Fruit fly (Drosophila melanogaster): Measurements from ENCODE around the gene ogre.

ogre gene

DNA sequence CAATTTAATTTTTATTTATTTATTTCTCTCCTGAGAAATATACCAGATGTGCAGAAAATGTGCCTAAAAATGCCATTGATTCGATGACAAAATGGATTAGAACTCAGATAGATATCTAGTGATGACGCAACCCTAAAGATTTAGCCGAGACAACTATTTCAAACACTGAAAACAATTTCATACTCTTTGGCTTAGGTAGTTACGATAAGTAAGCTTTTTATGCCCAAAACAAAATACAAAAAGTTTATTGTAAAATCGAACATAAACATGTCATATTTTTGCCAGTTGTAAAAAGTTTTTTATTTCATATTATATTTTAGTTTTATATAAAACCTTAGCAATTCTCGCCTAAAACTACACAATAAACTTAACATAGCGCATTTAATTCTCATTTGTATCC is 17.8 kb downstream of the ogre start, which contains the start of gene CG3040 (continued):
- no peak for TF ChIP-seq CG6808 (GFP tag; optimal IDR thresholded peaks at IDR 0.05)
- no peak for TF ChIP-seq Gug (GFP tag; IDR thresholded peaks at IDR 0.05)
- TF ChIP-seq CG10669 (GFP tag; optimal IDR thresholded peaks at IDR 0.05), result peak; percentile 22
- TF ChIP-seq fd59A (GFP tag; optimal IDR thresholded peaks at IDR 0.05), result no peak
- TF ChIP-seq CG8632 (GFP tag; optimal IDR thresholded peaks at IDR 0.05), result no peak
- TF ChIP-seq achi (GFP tag; optimal IDR thresholded peaks at IDR 0.05), result peak; percentile 1
- TF ChIP-seq spab (GFP tag; optimal IDR thresholded peaks at IDR 0.05), result no peak
- no peak for TF ChIP-seq CG8319 (GFP tag; optimal IDR thresholded peaks at IDR 0.05)
- no peak for TF ChIP-seq Eip75B (GFP tag; optimal IDR thresholded peaks at IDR 0.05)
- TF ChIP-seq CG8119 (GFP tag; IDR thresholded peaks at IDR 0.05), result peak; percentile 29; the same call in 2 of the 3 replicates
- TF ChIP-seq dac (GFP tag; optimal IDR thresholded peaks at IDR 0.05), result no peak
- TF ChIP-seq CG15336 (GFP tag; IDR thresholded peaks at IDR 0.05), result peak; percentile 51
- TF ChIP-seq Hr39 (GFP tag; optimal IDR thresholded peaks at IDR 0.05), result peak; percentile 2
- peak; percentile 35 for TF ChIP-seq CG3919 (GFP tag; optimal IDR thresholded peaks at IDR 0.05)
- no peak for TF ChIP-seq CG16779 (tag; optimal IDR thresholded peaks at IDR 0.05)
- TF ChIP-seq cyc (GFP tag; optimal IDR thresholded peaks at IDR 0.05), result peak; percentile 13
- no peak for TF ChIP-seq CG34406 (GFP tag; optimal IDR thresholded peaks at IDR 0.05)
- TF ChIP-seq Sox15 (GFP tag; optimal IDR thresholded peaks at IDR 0.05), result no peak
- peak; percentile 13 for TF ChIP-seq Hr4 (GFP tag; optimal IDR thresholded peaks at IDR 0.05)
- no peak for TF ChIP-seq Sox102F (GFP tag; optimal IDR thresholded peaks at IDR 0.05)
- no peak for TF ChIP-seq Met (GFP tag; optimal IDR thresholded peaks at IDR 0.05)
- peak; percentile 67; the same call in 2 of the 3 replicates for TF ChIP-seq eg (GFP tag; IDR thresholded peaks at IDR 0.05)
- no peak for TF ChIP-seq CG4318 (GFP tag; optimal IDR thresholded peaks at IDR 0.05)

DNA sequence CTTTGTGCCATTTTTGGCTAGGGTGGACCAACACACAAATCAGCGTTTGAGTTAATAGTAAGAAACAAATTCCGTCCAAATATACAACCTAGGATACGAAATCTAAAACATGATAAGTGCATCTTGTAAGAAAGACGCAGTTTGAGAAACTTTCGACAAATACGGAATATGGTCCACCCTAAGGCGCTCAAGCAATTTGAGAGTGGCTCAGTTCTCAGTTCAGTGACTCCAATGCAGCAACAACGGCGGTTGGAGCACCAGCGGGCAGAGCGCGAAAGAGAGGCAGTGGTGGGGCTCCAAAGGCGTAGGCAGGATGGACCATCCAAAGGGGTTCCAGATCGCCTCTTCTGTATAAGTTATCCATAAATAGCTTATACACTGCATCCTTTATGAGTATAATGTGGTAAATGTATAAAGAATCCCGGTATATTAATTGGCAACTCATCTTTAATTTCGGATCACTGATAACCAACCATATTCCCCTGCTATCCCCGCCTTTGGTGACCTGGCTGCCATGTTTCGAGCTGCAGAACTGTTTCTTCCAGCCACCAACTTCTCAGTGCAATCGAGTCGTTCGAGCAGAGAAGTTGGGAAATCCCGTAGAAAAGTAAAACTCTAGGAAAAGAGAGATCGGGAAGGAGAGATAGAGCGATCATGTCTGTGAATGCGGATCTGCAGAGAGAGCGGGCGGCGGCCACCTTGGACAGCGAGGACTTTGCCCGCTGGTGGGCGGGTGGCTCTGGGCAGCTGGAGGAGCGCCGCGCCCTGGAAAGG is 21.6 kb downstream of the ogre start, which contains the start of gene CG4586:
CG4586 (plus strand) TSS at position 555 of the 774 bp plus-strand sequence.
- TF ChIP-seq Sox15 (GFP tag; optimal IDR thresholded peaks at IDR 0.05) (peak; percentile 91), pdm3 (GFP tag; optimal IDR thresholded peaks at IDR 0.05) (peak; percentile 98), fd85E (GFP tag; optimal IDR thresholded peaks at IDR 0.05) (peak; percentile 96), CG3032 (tag; optimal IDR thresholded peaks at IDR 0.05) (peak; percentile 96), dsx (GFP tag; optimal IDR thresholded peaks at IDR 0.05; ENCODE audit: poor library complexity, severe bottlenecking) (peak; percentile 98), eg (GFP tag; IDR thresholded peaks at IDR 0.05) (peak; percentile 99), OdsH (GFP tag; optimal IDR thresholded peaks at IDR 0.05) (peak; percentile 97), CG9139 (GFP tag; optimal IDR thresholded peaks at IDR 0.05) (peak; percentile 99), CG6276 (GFP tag; optimal IDR thresholded peaks at IDR 0.05) (peak; percentile 100), CG8319 (GFP tag; optimal IDR thresholded peaks at IDR 0.05) (peak; percentile 97), Blimp-1 (GFP tag; optimal IDR thresholded peaks at IDR 0.05) (peak; percentile 85), achi (GFP tag; optimal IDR thresholded peaks at IDR 0.05) (peak; percentile 97), Lpt (GFP tag; optimal IDR thresholded peaks at IDR 0.05) (peak; percentile 98), dac (GFP tag; optimal IDR thresholded peaks at IDR 0.05) (peak; percentile 95), fkh (GFP tag; optimal IDR thresholded peaks at IDR 0.05) (peak; percentile 82), CG7368 (GFP tag; optimal IDR thresholded peaks at IDR 0.05) (peak; percentile 99), ss (GFP tag; optimal IDR thresholded peaks at IDR 0.05) (peak; percentile 98), CG34406 (GFP tag; optimal IDR thresholded peaks at IDR 0.05) (peak; percentile 97), CG11294 (GFP tag; IDR thresholded peaks at IDR 0.05) (peak; percentile 96), CG16779 (tag; optimal IDR thresholded peaks at IDR 0.05) (peak; percentile 98), Hr39 (GFP tag; optimal IDR thresholded peaks at IDR 0.05) (peak; percentile 97), CG6854 (GFP tag; optimal IDR thresholded peaks at IDR 0.05) (peak; percentile 98), CG11762 (GFP tag; optimal IDR thresholded peaks at IDR 0.05; ENCODE audit: insufficient read depth) (peak; percentile 98), CG32006 (GFP tag; optimal IDR thresholded peaks at IDR 0.05) (peak; percentile 97), spab (GFP tag; optimal IDR thresholded peaks at IDR 0.05) (peak; percentile 98), fd59A (GFP tag; optimal IDR thresholded peaks at IDR 0.05) (peak; percentile 95), CG6808 (GFP tag; optimal IDR thresholded peaks at IDR 0.05) (peak; percentile 98), Smox (GFP tag; optimal IDR thresholded peaks at IDR 0.05) (peak; percentile 97), cyc (GFP tag; optimal IDR thresholded peaks at IDR 0.05) (peak; percentile 95), Hr4 (GFP tag; optimal IDR thresholded peaks at IDR 0.05) (peak; percentile 97), CG10631 (GFP tag; optimal IDR thresholded peaks at IDR 0.05) (peak; percentile 95), CG31627 (GFP tag; optimal IDR thresholded peaks at IDR 0.05) (peak; percentile 96), CG8119 (GFP tag; IDR thresholded peaks at IDR 0.05) (peak; percentile 99), CG4318 (GFP tag; optimal IDR thresholded peaks at IDR 0.05) (peak; percentile 94), topi (GFP tag; optimal IDR thresholded peaks at IDR 0.05) (peak; percentile 99), CG11902 (GFP tag; optimal IDR thresholded peaks at IDR 0.05) (peak; percentile 81), esn (GFP tag; optimal IDR thresholded peaks at IDR 0.05) (peak; percentile 98), Eip75B (GFP tag; optimal IDR thresholded peaks at IDR 0.05) (peak; percentile 97)
